Worm (Caenorhabditis elegans) whole organism, young adult: ENCODE measurements around the gene srh-293.
"Not testable (repeated sequence)": the region's sequence is repeated elsewhere in the genome, so short reads cannot be mapped to it uniquely, and the experiment has no call there.

Experiments used
- B0019.2 ChIP-seq: fragments of 200-800 bp; sonication (Bioruptor generic); conservative IDR thresholded peaks from 2 replicates; pipeline ENCODE4 v1.3.6; 2022; ENCODE audit warnings: missing genetic modification reagents, missing genetic modification characterization, missing compliant biosample characterization
- C17E4.6 ChIP-seq: fragments of 200-800 bp; sonication (Bioruptor generic); IDR thresholded peaks from 2 replicates; pipeline ENCODE4 v1.3.6; 2022; ENCODE audit warnings: missing genetic modification reagents, missing genetic modification characterization, missing compliant biosample characterization
- D2030.7 ChIP-seq: fragments of 200-800 bp; sonication (Bioruptor generic); IDR thresholded peaks from 2 replicates; pipeline ENCODE4 v1.3.6; 2022; ENCODE audit warnings: missing genetic modification reagents, missing genetic modification characterization, missing compliant biosample characterization
- F22D6.2 ChIP-seq: sonication (generic microtip); optimal IDR thresholded peaks from 2 replicates; lab custom pipeline; 2016; ENCODE audit warnings: mild to moderate bottlenecking, missing genetic modification characterization, missing compliant biosample characterization
- F52B5.7 ChIP-seq: sonication (generic microtip); optimal IDR thresholded peaks from 2 replicates; lab custom pipeline; 2016; ENCODE audit warnings: mild to moderate bottlenecking, missing genetic modification characterization, missing compliant biosample characterization
- K11D2.4 ChIP-seq: fragments of 200-800 bp; sonication (Bioruptor generic); IDR thresholded peaks from 2 replicates; pipeline ENCODE4 v1.3.6; 2022; ENCODE audit warnings: missing genetic modification reagents, missing genetic modification characterization, missing compliant biosample characterization
- K12H6.12 ChIP-seq: fragments of 200-800 bp; sonication (Bioruptor generic); optimal IDR thresholded peaks from 2 replicates; lab custom pipeline; 2018; ENCODE audit warnings: mild to moderate bottlenecking, missing genetic modification characterization, missing compliant biosample characterization
- Y56A3A.18 ChIP-seq: fragments of 200-800 bp; sonication (Bioruptor generic); IDR thresholded peaks from 2 replicates; pipeline ENCODE4 v1.3.6; 2022; ENCODE audit warnings: missing genetic modification reagents, missing genetic modification characterization, missing compliant biosample characterization
- Y79H2A.3 ChIP-seq: fragments of 200-800 bp; sonication (Bioruptor generic); conservative IDR thresholded peaks from 2 replicates; pipeline ENCODE4 v1.3.6; 2022; ENCODE audit warnings: missing genetic modification reagents, missing genetic modification characterization, missing compliant biosample characterization
- ama-1 ChIP-seq, 3 experiments: fragments of 150-350 bp in 1 of 3; sonication (generic microtip) in 2 of 3; optimal IDR thresholded peaks; 2 replicates each; lab custom pipeline; 2014 to 2018; ENCODE audit warnings: missing biosample characterization in 2 of 3, missing genetic modification characterization in 2 of 3, missing genetic modification reagents in 2 of 3
- attf-3 ChIP-seq: fragments of 200-800 bp; sonication (Bioruptor generic); conservative IDR thresholded peaks from 2 replicates; pipeline ENCODE4 v1.3.6; 2022; ENCODE audit warnings: missing genetic modification reagents, missing genetic modification characterization, missing compliant biosample characterization
- bed-1 ChIP-seq: fragments of 200-800 bp; sonication (Bioruptor generic); IDR thresholded peaks from 2 replicates; pipeline ENCODE4 v1.3.6; 2022; ENCODE audit warnings: missing genetic modification reagents, missing genetic modification characterization, missing compliant biosample characterization
- ceh-79 ChIP-seq: sonication (generic microtip); optimal IDR thresholded peaks from 2 replicates; lab custom pipeline; 2017; ENCODE audit warnings: mild to moderate bottlenecking, missing genetic modification characterization, missing compliant biosample characterization
- die-1 ChIP-seq: sonication (generic microtip); optimal IDR thresholded peaks from 2 replicates; lab custom pipeline; 2016; ENCODE audit warnings: missing genotype, mild to moderate bottlenecking, missing genetic modification characterization, missing compliant biosample characterization
- egl-44 ChIP-seq: fragments of 200-800 bp; sonication (Bioruptor generic); IDR thresholded peaks from 2 replicates; pipeline ENCODE4 v1.3.6; 2022; ENCODE audit warnings: missing genetic modification reagents, missing genetic modification characterization, missing compliant biosample characterization
- him-1 ChIP-seq: sonication (generic microtip); optimal IDR thresholded peaks from 2 replicates; lab custom pipeline; 2016; ENCODE audit warnings: missing genotype, missing genetic modification reagents, missing genetic modification characterization, missing compliant biosample characterization
- hmg-20 ChIP-seq: fragments of 200-800 bp; sonication (Bioruptor generic); IDR thresholded peaks from 2 replicates; pipeline ENCODE4 v1.3.6; 2022; ENCODE audit warnings: missing genetic modification reagents, missing genetic modification characterization, missing compliant biosample characterization
- hsf-1 ChIP-seq: fragments of 200-800 bp; sonication (Bioruptor generic); IDR thresholded peaks from 2 replicates; pipeline ENCODE4 v1.3.6; 2022; ENCODE audit warnings: missing genetic modification reagents, missing genetic modification characterization, missing compliant biosample characterization
- let-526 ChIP-seq: fragments of 200-800 bp; sonication (Bioruptor generic); IDR thresholded peaks from 2 replicates; pipeline ENCODE4 v1.3.6; 2022; ENCODE audit warnings: missing genetic modification reagents, missing genetic modification characterization, missing compliant biosample characterization
- let-607 ChIP-seq, 2 experiments: fragments of 200-800 bp in 1 of 2; sonication (Bioruptor generic) in 1 of 2; sonication (generic microtip) in 1 of 2; optimal IDR thresholded peaks; 2 replicates each; lab custom pipeline; 2016 to 2018; ENCODE audit warnings: mild to moderate bottlenecking in 2 of 2, missing compliant biosample characterization in 2 of 2, missing genetic modification characterization in 2 of 2, moderate library complexity in 2 of 2, missing genotype in 1 of 2
- lin-35 ChIP-seq, 3 experiments: fragments of 150-350 bp in 2 of 3; sonication (generic microtip) in 1 of 3; optimal IDR thresholded peaks; 2 replicates each; lab custom pipeline; 2014 to 2018; ENCODE audit warnings: missing biosample characterization in 3 of 3, missing genetic modification characterization in 3 of 3, missing genetic modification reagents in 3 of 3
- lin-54 ChIP-seq: fragments of 200-800 bp; sonication (Bioruptor generic); optimal IDR thresholded peaks from 2 replicates; lab custom pipeline; 2018; ENCODE audit warnings: mild to moderate bottlenecking, missing genetic modification characterization, missing compliant biosample characterization
- madf-3 ChIP-seq: fragments of 200-800 bp; sonication (Bioruptor generic); IDR thresholded peaks from 2 replicates; pipeline ENCODE4 v1.3.6; 2022; ENCODE audit warnings: missing genetic modification reagents, missing genetic modification characterization, missing compliant biosample characterization
- madf-8 ChIP-seq: fragments of 200-800 bp; sonication (Bioruptor generic); conservative IDR thresholded peaks from 2 replicates; pipeline ENCODE4 v1.3.6; 2022; ENCODE audit warnings: missing genetic modification reagents, missing genetic modification characterization, missing compliant biosample characterization
- mxl-1 ChIP-seq: sonication (generic microtip); optimal IDR thresholded peaks from 2 replicates; lab custom pipeline; 2016; ENCODE audit warnings: missing genetic modification characterization, missing compliant biosample characterization
- nfya-2 ChIP-seq: fragments of 200-800 bp; sonication (Bioruptor generic); IDR thresholded peaks from 2 replicates; pipeline ENCODE4 v1.3.6; 2022; ENCODE audit warnings: missing genetic modification reagents, missing genetic modification characterization, missing compliant biosample characterization
- nfyb-1 ChIP-seq: fragments of 200-800 bp; sonication (Bioruptor generic); IDR thresholded peaks from 2 replicates; pipeline ENCODE4 v1.3.6; 2022; ENCODE audit warnings: missing genetic modification reagents, missing genetic modification characterization, missing compliant biosample characterization
- nhr-120 ChIP-seq: fragments of 200-800 bp; sonication (Bioruptor generic); IDR thresholded peaks from 2 replicates; pipeline ENCODE4 v1.3.6; 2022; ENCODE audit warnings: missing genetic modification characterization, missing compliant biosample characterization
- nhr-179 ChIP-seq: sonication (generic microtip); optimal IDR thresholded peaks from 2 replicates; lab custom pipeline; 2016; ENCODE audit warnings: mild to moderate bottlenecking, missing genetic modification characterization, missing compliant biosample characterization
- nhr-90 ChIP-seq: sonication (generic microtip); optimal IDR thresholded peaks from 2 replicates; lab custom pipeline; 2016; ENCODE audit warnings: missing genotype, mild to moderate bottlenecking, missing genetic modification characterization, missing compliant biosample characterization
- rcor-1 ChIP-seq: fragments of 200-800 bp; sonication (Bioruptor generic); IDR thresholded peaks from 2 replicates; pipeline ENCODE4 v1.3.6; 2022; ENCODE audit warnings: missing genetic modification reagents, missing genetic modification characterization, missing compliant biosample characterization
- rpc-1 ChIP-seq, 2 experiments: fragments of 150-350 bp in 1 of 2; sonication (generic microtip) in 1 of 2; optimal IDR thresholded peaks; 2 replicates each; lab custom pipeline; 2014 to 2018; ENCODE audit warnings: missing biosample characterization in 1 of 2, missing genetic modification characterization in 1 of 2, missing genetic modification reagents in 1 of 2, missing genotype in 1 of 2
- sdz-38 ChIP-seq: sonication (generic microtip); optimal IDR thresholded peaks from 2 replicates; lab custom pipeline; 2016; ENCODE audit warnings: missing genotype, missing genetic modification characterization, missing compliant biosample characterization
- sea-2 ChIP-seq: fragments of 200-800 bp; sonication (Bioruptor generic); IDR thresholded peaks from 2 replicates; pipeline ENCODE4 v1.3.6; 2022; ENCODE audit warnings: missing genetic modification characterization, missing compliant biosample characterization
- snpc-1.3 ChIP-seq: sonication (generic microtip); optimal IDR thresholded peaks from 2 replicates; lab custom pipeline; 2017; ENCODE audit warnings: missing genetic modification characterization, mild to moderate bottlenecking, missing compliant biosample characterization, antibody characterized with exemption, moderate library complexity, missing genotype, missing genetic modification reagents; ENCODE audit not compliant: insufficient read depth
- snpc-3.4 ChIP-seq: sonication (generic microtip); optimal IDR thresholded peaks from 2 replicates; lab custom pipeline; 2017; ENCODE audit warnings: missing genetic modification characterization, mild to moderate bottlenecking, missing compliant biosample characterization, antibody characterized with exemption, moderate library complexity, missing genotype, missing genetic modification reagents
- somi-1 ChIP-seq: fragments of 200-800 bp; sonication (Bioruptor generic); optimal IDR thresholded peaks from 2 replicates; lab custom pipeline; 2018; ENCODE audit warnings: mild to moderate bottlenecking, missing genetic modification characterization, missing compliant biosample characterization
- sptf-2 ChIP-seq: fragments of 200-800 bp; sonication (Bioruptor generic); optimal IDR thresholded peaks from 2 replicates; lab custom pipeline; 2018; ENCODE audit warnings: mild to moderate bottlenecking, missing genetic modification characterization, missing compliant biosample characterization
- tbp1 ChIP-seq: fragments of 200-800 bp; sonication (Bioruptor generic); optimal IDR thresholded peaks from 2 replicates; lab custom pipeline; 2018; ENCODE audit warnings: mild to moderate bottlenecking, missing genetic modification characterization, missing compliant biosample characterization
- unc-130 ChIP-seq: sonication (generic microtip); optimal IDR thresholded peaks from 2 replicates; lab custom pipeline; 2016; ENCODE audit warnings: missing genetic modification reagents, missing genetic modification characterization, missing compliant biosample characterization
- ztf-6 ChIP-seq: fragments of 200-800 bp; sonication (Bioruptor generic); IDR thresholded peaks from 2 replicates; pipeline ENCODE4 v1.3.6; 2022; ENCODE audit warnings: missing genetic modification reagents, missing genetic modification characterization, missing compliant biosample characterization

srh-293 gene

ce11 chrV:15841095-15841494 is 24.8 kb upstream of the srh-293 start, which contains the start of gene srh-149:
Gene srh-149 (minus strand): TSS chrV:15841195.
- TF ChIP-seq madf-3 (GFP tag; lab: Robert Waterston, UW) (no peak), B0019.2 (no peak), D2030.7 (GFP tag; lab: Robert Waterston, UW) (no peak), nhr-90 (no peak), nhr-120 (no peak)
- TF ChIP-seq, all 124 proteins: peak for 0

ce11 chrV:15850276-15850811 is 15.6 kb upstream of the srh-293 start, which contains the start of gene srh-147:
Gene srh-147 (minus strand): TSS chrV:15850326.
- TF ChIP-seq tbp1 (GFP tag; lab: Kevin White, UChicago); unc-130 (GFP tag; lab: Kevin White, UChicago); nfya-2 (GFP tag; lab: Robert Waterston, UW): not testable (repeated sequence)

ce11 chrV:15858292-15858691 is 7.6 kb upstream of the srh-293 start, which contains the start of gene srh-148:
Gene srh-148 (minus strand): TSS chrV:15858392.
- TF ChIP-seq snpc-3.4 (tag; lab: Kevin White, UChicago) (no peak), sdz-38 (tag; lab: Kevin White, UChicago) (no peak), F22D6.2 (no peak), hmg-20 (GFP tag; lab: Robert Waterston, UW) (no peak), lin-54 (GFP tag; lab: Kevin White, UChicago) (no peak), mxl-1 (tag; lab: Kevin White, UChicago) (no peak), rpc-1 (optimal IDR thresholded peaks at IDR 0.05; lab: Kevin White, UChicago) (no peak), rpc-1 (tag; optimal IDR thresholded peaks at IDR 0.05; lab: Kevin White, UChicago) (no peak), nhr-179 (tag; lab: Kevin White, UChicago) (no peak), ama-1 (optimal IDR thresholded peaks at IDR 0.05; lab: Kevin White, UChicago) (no peak), ama-1 (GFP tag; optimal IDR thresholded peaks at IDR 0.05; lab: Kevin White, UChicago) (no peak), let-607 (tag; optimal IDR thresholded peaks at IDR 0.05; lab: Kevin White, UChicago) (no peak), let-526 (no peak), rcor-1 (GFP tag; lab: Robert Waterston, UW) (no peak), tbp1 (GFP tag; lab: Kevin White, UChicago) (no peak), attf-3 (GFP tag; lab: Robert Waterston, UW) (no peak), ztf-6 (no peak), Y79H2A.3 (GFP tag; lab: Robert Waterston, UW) (no peak)

ce11 chrV:15862599-15862998 is 3.3 kb upstream of the srh-293 start, which contains the start of gene srz-12:
Gene srz-12 (minus strand): TSS chrV:15862699.
- TF ChIP-seq somi-1 (GFP tag; lab: Kevin White, UChicago) (no peak), K11D2.4 (GFP tag; lab: Robert Waterston, UW) (no peak), sea-2 (GFP tag; lab: Robert Waterston, UW) (no peak), tbp1 (GFP tag; lab: Kevin White, UChicago) (no peak), Y56A3A.18 (no peak), ceh-79 (tag; lab: Kevin White, UChicago) (no peak), K12H6.12 (no peak), lin-35 (GFP tag; optimal IDR thresholded peaks at IDR 0.05; lab: Kevin White, UChicago) (no peak), sdz-38 (tag; lab: Kevin White, UChicago) (no peak), C17E4.6 (GFP tag; lab: Robert Waterston, UW) (no peak)

ce11 chrV:15863042-15863441 is 2.9 kb upstream of the srh-293 start, which contains the start of gene srh-299:
Gene srh-299 (plus strand): TSS chrV:15863342.
- no peak for TF ChIP-seq hsf-1 (GFP tag; lab: Robert Waterston, UW)
- no peak for TF ChIP-seq nhr-120
- no peak for TF ChIP-seq lin-35 (GFP tag; optimal IDR thresholded peaks at IDR 0.05; lab: Kevin White, UChicago)
- no peak for TF ChIP-seq madf-3 (GFP tag; lab: Robert Waterston, UW)
- no peak for TF ChIP-seq ceh-79 (tag; lab: Kevin White, UChicago)
- TF ChIP-seq him-1 (tag; lab: Kevin White, UChicago) = no peak
- TF ChIP-seq sptf-2 (GFP tag; lab: Kevin White, UChicago) = no peak
- no peak for TF ChIP-seq bed-1 (GFP tag; lab: Robert Waterston, UW)
- TF ChIP-seq nfyb-1 = no peak
- no peak for TF ChIP-seq egl-44 (GFP tag; lab: Robert Waterston, UW)
- no peak for TF ChIP-seq F52B5.7 (tag; lab: Kevin White, UChicago)
- no peak for TF ChIP-seq madf-8 (GFP tag; lab: Robert Waterston, UW)
- no peak for TF ChIP-seq die-1 (tag; lab: Kevin White, UChicago)
- TF ChIP-seq nhr-179 (tag; lab: Kevin White, UChicago) = no peak
- no peak for TF ChIP-seq snpc-1.3 (tag; lab: Kevin White, UChicago)
